Fruit fly (Drosophila melanogaster): Measurements from ENCODE around the gene ND-51.

ND-51 gene

DNA sequence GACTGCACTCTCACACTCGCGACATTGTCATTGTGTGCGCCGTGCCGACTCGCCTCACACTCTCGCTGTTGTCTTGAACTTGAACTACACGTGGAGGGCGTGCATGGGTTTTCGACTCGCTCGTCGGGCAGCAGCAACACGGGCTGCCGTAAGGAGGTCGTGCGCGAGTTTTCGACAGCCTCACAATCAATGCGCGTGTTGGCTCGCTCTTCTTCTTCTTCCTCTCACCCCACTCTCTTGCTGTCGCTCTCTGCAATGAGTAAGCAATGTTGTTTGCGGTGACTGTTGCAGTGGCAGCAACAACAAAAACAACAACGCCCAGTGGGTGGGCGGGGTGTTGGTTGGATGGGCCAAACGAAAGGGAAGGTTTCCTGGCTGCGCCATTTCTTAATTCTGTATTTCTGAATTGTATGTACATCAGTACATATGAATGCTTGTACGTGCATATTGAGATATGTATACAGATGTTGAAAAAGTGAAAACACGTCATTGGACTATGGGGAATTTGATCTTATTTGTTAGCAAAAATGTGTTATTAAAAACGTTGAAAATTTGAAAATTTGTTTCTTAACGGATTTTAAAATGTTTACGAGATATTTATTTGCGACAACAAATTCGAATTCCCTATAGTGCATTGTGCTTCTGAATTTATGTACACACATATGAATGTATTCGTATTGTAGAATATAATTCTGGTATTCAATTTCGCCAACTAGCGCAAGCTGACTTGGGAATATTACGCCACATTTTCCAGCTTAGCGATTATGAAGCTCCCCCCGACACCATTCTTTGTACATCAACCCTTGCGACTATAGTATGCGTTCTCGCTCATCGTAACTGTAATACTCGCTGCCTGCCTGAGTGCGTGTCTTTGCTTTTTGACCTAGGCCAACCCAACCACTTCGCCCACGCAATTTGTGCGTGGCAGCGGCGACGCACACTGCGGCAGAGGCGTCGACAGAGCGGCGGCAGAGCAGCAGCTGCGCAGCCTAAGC, 26.1 kb upstream of the ND-51 start (continued):
- peak; percentile 100 for TF ChIP-seq CG12155 (GFP tag; optimal IDR thresholded peaks at IDR 0.05)
- no peak for TF ChIP-seq fd96Cb (tag; optimal IDR thresholded peaks at IDR 0.05)
- peak; percentile 62 for TF ChIP-seq CG8924 (tag; optimal IDR thresholded peaks at IDR 0.05)
- TF ChIP-seq CG17186 (GFP tag; optimal IDR thresholded peaks at IDR 0.05): no peak
- peak; percentile 93 for TF ChIP-seq CG4360 (GFP tag; IDR thresholded peaks at IDR 0.05)
- TF ChIP-seq ranshi (GFP tag; IDR thresholded peaks at IDR 0.05): 0 out of 2 replicates have a peak, but pooled peaks have one; percentile 6
- peak; percentile 24 for TF ChIP-seq bcd (GFP tag; optimal IDR thresholded peaks at IDR 0.05)
- TF ChIP-seq Stat92E (GFP tag; optimal IDR thresholded peaks at IDR 0.05): peak in 1 of 3 experiments; percentile 70
- TF ChIP-seq CG2199 (GFP tag; IDR thresholded peaks at IDR 0.05): peak; percentile 95; the same call in 2 of the 3 replicates
- peak; percentile 99 for TF ChIP-seq ftz-f1 (GFP tag; optimal IDR thresholded peaks at IDR 0.05)
- TF ChIP-seq zen (tag; optimal IDR thresholded peaks at IDR 0.05): peak; percentile 67
- peak; percentile 11 for TF ChIP-seq pb (GFP tag; optimal IDR thresholded peaks at IDR 0.05)
- TF ChIP-seq amos (GFP tag; IDR thresholded peaks at IDR 0.05; ENCODE audit: partially characterized antibody): peak; percentile 42; the same call in 1 of the 2 replicates
- TF ChIP-seq CG10462 (GFP tag; optimal IDR thresholded peaks at IDR 0.05): no peak
- peak; percentile 34 for TF ChIP-seq CG4282 (GFP tag; optimal IDR thresholded peaks at IDR 0.05)
- peak; percentile 75 for TF ChIP-seq Bgb (GFP tag; IDR thresholded peaks at IDR 0.05; ENCODE audit: partially characterized antibody)
- TF ChIP-seq YL-1 (GFP tag; optimal IDR thresholded peaks at IDR 0.05): no peak
- TF ChIP-seq bsh (GFP tag; optimal IDR thresholded peaks at IDR 0.05): peak in 1 of 2 experiments; percentile 13
- TF ChIP-seq repo (GFP tag; optimal IDR thresholded peaks at IDR 0.05): peak; percentile 40
- no peak for TF ChIP-seq Doc2 (GFP tag; IDR thresholded peaks at IDR 0.05)
- TF ChIP-seq cg (GFP tag; optimal IDR thresholded peaks at IDR 0.05): peak; percentile 91
- TF ChIP-seq Kr (GFP tag; optimal IDR thresholded peaks at IDR 0.05): peak; percentile 65
- peak; percentile 52; the same call in 2 of the 3 replicates for TF ChIP-seq so (GFP tag; IDR thresholded peaks at IDR 0.05)
- peak; percentile 84 for TF ChIP-seq D (optimal IDR thresholded peaks at IDR 0.05)
- TF ChIP-seq D (GFP tag; optimal IDR thresholded peaks at IDR 0.05): peak; percentile 31
- TF ChIP-seq CG8478 (optimal IDR thresholded peaks at IDR 0.05): peak; percentile 90
- TF ChIP-seq CG1647 (GFP tag; optimal IDR thresholded peaks at IDR 0.05): no peak
- peak; percentile 90 for TF ChIP-seq HmgD (GFP tag; optimal IDR thresholded peaks at IDR 0.05)

DNA sequence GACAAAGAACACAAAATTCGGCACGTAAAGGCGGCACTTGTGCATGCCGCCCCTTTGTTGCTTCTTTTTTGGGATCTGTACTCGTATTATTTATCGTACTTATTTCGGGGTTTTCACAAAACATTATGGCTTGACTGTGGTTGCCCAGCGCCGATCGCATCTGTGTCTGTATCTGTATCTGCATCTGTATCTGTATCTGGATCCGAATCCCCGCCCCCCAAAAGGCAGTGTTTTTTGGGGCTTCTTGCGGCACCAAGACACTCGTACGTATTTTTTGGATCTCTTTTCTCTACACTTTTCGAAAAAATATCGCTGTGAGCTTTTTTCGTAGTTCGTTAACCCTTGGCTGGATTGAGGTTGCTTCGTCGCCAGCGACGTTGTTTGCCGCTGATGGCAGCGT, 25.1 kb upstream of the ND-51 start:
- TF ChIP-seq hkb (optimal IDR thresholded peaks at IDR 0.05) (peak; percentile 4), hkb (GFP tag; IDR thresholded peaks at IDR 0.05) (no peak), CG7372 (GFP tag; IDR thresholded peaks at IDR 0.05) (no peak), grn (GFP tag; optimal IDR thresholded peaks at IDR 0.05) (peak; percentile 44), tio (GFP tag; optimal IDR thresholded peaks at IDR 0.05) (no peak)

DNA sequence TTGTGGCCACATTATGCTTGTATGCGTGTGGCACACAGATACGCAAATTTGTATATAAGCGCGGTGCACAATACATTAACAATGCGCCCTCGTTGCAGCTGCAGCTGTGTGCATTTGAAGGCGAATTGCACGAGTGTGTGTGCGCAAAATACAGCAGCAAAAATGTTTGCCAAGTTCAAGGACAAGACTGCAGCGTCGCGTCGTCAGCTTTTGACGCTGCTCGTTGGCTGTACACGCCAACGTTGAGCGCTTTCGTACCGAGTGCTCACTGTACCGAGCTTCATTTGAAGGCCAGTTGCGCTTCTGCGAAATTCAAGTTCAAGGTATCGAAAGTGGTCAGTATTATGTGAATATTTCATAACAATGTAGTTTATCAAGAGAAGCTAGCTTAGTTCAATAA, 24.2 kb upstream of the ND-51 start:
- no peak for TF ChIP-seq CG10147 (GFP tag; optimal IDR thresholded peaks at IDR 0.05)
- peak; percentile 13 for TF ChIP-seq Med (GFP tag)
- no peak for TF ChIP-seq ems (GFP tag; optimal IDR thresholded peaks at IDR 0.05)
- 0 out of 2 replicates have a peak, but pooled peaks have one; percentile 33 for TF ChIP-seq CG8765 (GFP tag; IDR thresholded peaks at IDR 0.05)
- peak; percentile 27; the same call in 1 of the 2 replicates for TF ChIP-seq sob (GFP tag; IDR thresholded peaks at IDR 0.05)
- peak; percentile 5 for TF ChIP-seq grau (tag; optimal IDR thresholded peaks at IDR 0.05)
- TF ChIP-seq yki (optimal IDR thresholded peaks at IDR 0.05): no peak
- TF ChIP-seq CG4424 (GFP tag; optimal IDR thresholded peaks at IDR 0.05): no peak
